Fruit fly (Drosophila melanogaster): Measurements from ENCODE around the gene CG12523.

The CG12523 gene

DNA sequence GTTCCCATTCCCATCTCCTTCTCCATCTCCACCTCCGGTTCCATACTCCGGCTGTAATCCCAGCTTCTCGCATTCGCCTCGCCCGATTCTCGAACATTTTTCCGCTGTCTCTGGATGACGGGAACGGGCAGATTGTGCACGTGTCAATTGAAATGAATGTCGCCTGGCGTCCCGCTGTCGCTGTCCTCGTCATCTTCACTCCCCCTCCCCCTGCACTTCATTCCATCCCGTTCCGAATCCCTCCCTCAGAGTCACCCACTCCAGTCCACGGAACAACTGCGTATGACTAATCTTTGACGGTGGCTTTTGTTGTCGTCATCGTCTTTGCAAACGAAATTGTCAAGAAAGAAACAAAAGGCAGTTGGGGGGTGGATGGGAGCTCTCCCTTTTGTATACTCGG, 40.9 kb downstream of the CG12523 start:
- TF ChIP-seq CG13204 (GFP tag; optimal IDR thresholded peaks at IDR 0.05): peak; percentile 29
- TF ChIP-seq CG32121 (GFP tag; IDR thresholded peaks at IDR 0.05): no peak

- TF ChIP-seq fd96Ca (GFP tag; IDR thresholded peaks at IDR 0.05): no peak
- no peak for TF ChIP-seq CG9948 (tag; optimal IDR thresholded peaks at IDR 0.05)
- TF ChIP-seq EcR (GFP tag; optimal IDR thresholded peaks at IDR 0.05): no peak
- no peak for TF ChIP-seq CG14655 (GFP tag; optimal IDR thresholded peaks at IDR 0.05)
- no peak for TF ChIP-seq Pif1B (GFP tag; optimal IDR thresholded peaks at IDR 0.05)
- TF ChIP-seq CG4496 (GFP tag; IDR thresholded peaks at IDR 0.05): no peak
- TF ChIP-seq Pif1A (GFP tag; optimal IDR thresholded peaks at IDR 0.05): no peak
- TF ChIP-seq gl (tag; optimal IDR thresholded peaks at IDR 0.05): no peak
- TF ChIP-seq CG17806 (tag; optimal IDR thresholded peaks at IDR 0.05): no peak
- no peak for TF ChIP-seq CG34367 (tag; optimal IDR thresholded peaks at IDR 0.05)
- TF ChIP-seq rn (GFP tag; IDR thresholded peaks at IDR 0.05): no peak
Observed at dm6 chr3L:10842830-10843229, 41.8 kb downstream of the CG12523 start.

DNA sequence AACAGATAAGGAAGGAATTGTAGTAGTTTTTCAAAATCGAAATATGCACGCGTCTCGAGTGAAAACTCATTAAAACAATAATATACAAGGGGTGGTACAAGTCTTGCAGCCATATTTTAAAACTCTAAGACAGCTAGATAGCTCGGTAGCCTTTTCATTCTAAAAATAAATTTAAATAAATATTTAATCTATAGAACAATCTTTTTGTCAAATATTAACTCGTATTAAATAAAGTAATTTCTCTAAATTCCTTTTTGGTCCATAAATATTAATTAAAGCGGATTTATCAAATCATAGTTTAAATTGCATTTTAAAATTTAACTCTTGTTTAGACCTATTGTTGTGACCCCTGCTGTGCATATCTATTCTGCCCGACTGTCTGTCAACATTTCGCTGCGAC, 42.3 kb downstream of the CG12523 start:
- TF ChIP-seq D1 (tag; optimal IDR thresholded peaks at IDR 0.05) (no peak), rn (GFP tag; IDR thresholded peaks at IDR 0.05) (no peak), fd96Ca (GFP tag; IDR thresholded peaks at IDR 0.05) (no peak), gl (tag; optimal IDR thresholded peaks at IDR 0.05) (no peak), CG32121 (GFP tag; IDR thresholded peaks at IDR 0.05) (no peak), CG9948 (tag; optimal IDR thresholded peaks at IDR 0.05) (peak; percentile 45), Pif1B (GFP tag; optimal IDR thresholded peaks at IDR 0.05) (no peak), CG34367 (tag; optimal IDR thresholded peaks at IDR 0.05) (peak; percentile 25), CG15710 (tag; optimal IDR thresholded peaks at IDR 0.05) (peak; percentile 41), CG8301 (tag; optimal IDR thresholded peaks at IDR 0.05) (peak; percentile 13), CG14655 (GFP tag; optimal IDR thresholded peaks at IDR 0.05) (peak; percentile 53), CG12605 (GFP tag; IDR thresholded peaks at IDR 0.05) (no peak), CG17806 (tag; optimal IDR thresholded peaks at IDR 0.05) (peak; percentile 39), CG13204 (GFP tag; optimal IDR thresholded peaks at IDR 0.05) (no peak), Pif1A (GFP tag; optimal IDR thresholded peaks at IDR 0.05) (no peak), CG8159 (tag; optimal IDR thresholded peaks at IDR 0.05) (peak; percentile 75), EcR (GFP tag; optimal IDR thresholded peaks at IDR 0.05) (no peak), Snoo (tag; optimal IDR thresholded peaks at IDR 0.05) (peak; percentile 12), Ets98B (GFP tag; IDR thresholded peaks at IDR 0.05) (no peak), CG10348 (GFP tag; IDR thresholded peaks at IDR 0.05) (no peak), CG4496 (GFP tag; IDR thresholded peaks at IDR 0.05) (no peak)

DNA sequence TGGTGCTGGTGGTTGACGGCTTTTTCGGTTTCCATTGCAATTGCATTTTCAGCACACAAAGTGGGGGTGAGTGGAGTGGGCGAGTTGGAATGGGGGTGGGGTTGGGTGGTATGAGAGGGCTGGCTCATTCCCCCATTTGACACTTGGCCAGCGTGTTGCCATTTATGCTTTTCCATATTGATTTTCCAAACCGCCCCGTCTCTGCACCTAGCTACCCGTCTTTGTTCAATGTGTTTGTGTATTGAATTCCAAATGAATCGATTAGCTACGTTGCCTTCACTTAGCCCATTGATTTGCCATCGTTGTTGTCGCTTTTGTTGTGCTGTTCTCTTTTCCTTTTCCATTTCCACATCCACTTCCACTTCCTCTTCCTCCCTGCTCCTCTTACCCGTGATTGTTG, 42.7 kb downstream of the CG12523 start:
- TF ChIP-seq CG4496 (GFP tag; IDR thresholded peaks at IDR 0.05): 0 out of 3 replicates have a peak, but pooled peaks have one; percentile 26
- TF ChIP-seq Pif1B (GFP tag; optimal IDR thresholded peaks at IDR 0.05): no peak

DNA sequence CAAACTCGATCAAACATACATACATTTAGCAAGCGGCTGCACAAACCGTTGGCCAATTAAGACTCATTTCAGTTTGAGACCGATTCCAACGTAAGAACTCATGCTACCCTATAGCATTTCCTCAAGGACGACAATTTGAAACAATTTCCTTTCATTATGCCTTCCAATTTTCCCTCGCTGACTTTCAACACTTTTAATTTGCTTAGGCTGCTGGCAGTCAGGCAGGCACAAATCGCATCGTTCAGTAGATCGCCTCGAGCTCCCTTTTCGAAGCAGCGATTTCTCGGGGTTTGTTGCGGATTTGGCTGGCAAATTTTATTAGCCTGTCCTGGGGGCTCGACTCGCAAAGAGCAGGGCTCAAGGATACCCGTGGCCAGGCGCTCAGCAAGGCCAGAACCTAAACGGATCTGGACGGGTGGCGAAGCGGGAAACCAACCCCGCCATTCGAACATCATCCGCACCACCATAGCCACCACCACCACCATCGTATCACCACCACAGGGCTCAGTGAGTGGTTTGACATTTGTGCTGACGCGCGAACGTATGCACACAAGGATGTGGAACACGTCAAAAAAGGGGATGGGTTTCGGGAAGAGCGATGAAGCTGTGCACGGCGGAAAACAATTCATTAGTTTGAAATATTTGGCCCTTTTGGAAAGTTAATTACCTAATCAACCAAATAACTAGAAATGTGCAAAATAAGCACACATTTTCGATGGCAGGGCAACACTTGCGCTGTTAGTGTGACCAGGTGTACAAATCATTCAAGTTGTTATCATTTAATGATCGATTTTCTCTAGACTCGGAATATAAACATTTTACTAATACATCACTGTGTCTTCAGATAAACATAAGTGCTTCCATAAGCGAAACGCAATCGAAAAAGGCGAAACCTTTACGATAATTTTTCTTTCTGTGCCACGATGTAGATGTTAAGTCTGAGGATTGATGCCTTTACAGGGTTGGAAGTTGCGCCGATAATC, 43.8 kb downstream of the CG12523 start:
- TF ChIP-seq CG15710 (tag; optimal IDR thresholded peaks at IDR 0.05) (peak; percentile 2), CG8301 (tag; optimal IDR thresholded peaks at IDR 0.05) (no peak), CG8159 (tag; optimal IDR thresholded peaks at IDR 0.05) (peak; percentile 49)

DNA sequence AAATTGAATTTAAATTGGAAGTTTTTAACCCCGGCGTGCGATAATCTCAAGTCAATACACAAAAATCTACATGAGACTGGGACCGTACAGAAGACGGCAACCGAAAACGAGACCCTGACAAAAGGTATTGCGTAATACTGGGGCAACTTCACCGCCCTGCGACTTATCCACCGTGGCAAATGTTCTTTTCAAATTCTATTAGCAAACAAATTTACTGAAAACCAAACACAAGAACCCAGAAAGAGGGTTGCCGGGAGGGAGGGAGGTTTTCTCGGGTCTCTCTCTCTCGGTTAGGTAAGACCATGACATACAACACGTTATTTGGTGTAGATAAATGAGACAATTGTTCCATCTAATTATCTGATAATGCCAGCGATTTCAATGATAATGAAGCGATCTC, 44.8 kb downstream of the CG12523 start:
- no peak for TF ChIP-seq CG13204 (GFP tag; optimal IDR thresholded peaks at IDR 0.05)
- TF ChIP-seq CG9948 (tag; optimal IDR thresholded peaks at IDR 0.05): no peak
- TF ChIP-seq CG10348 (GFP tag; IDR thresholded peaks at IDR 0.05): no peak
- TF ChIP-seq gl (tag; optimal IDR thresholded peaks at IDR 0.05): no peak
- no peak for TF ChIP-seq CG34367 (tag; optimal IDR thresholded peaks at IDR 0.05)
- TF ChIP-seq CG17806 (tag; optimal IDR thresholded peaks at IDR 0.05): no peak
- TF ChIP-seq D1 (tag; optimal IDR thresholded peaks at IDR 0.05): no peak
- no peak for TF ChIP-seq CG32121 (GFP tag; IDR thresholded peaks at IDR 0.05)
- TF ChIP-seq Pif1B (GFP tag; optimal IDR thresholded peaks at IDR 0.05): no peak
- TF ChIP-seq CG8159 (tag; optimal IDR thresholded peaks at IDR 0.05): no peak
- TF ChIP-seq fd96Ca (GFP tag; IDR thresholded peaks at IDR 0.05): no peak

DNA sequence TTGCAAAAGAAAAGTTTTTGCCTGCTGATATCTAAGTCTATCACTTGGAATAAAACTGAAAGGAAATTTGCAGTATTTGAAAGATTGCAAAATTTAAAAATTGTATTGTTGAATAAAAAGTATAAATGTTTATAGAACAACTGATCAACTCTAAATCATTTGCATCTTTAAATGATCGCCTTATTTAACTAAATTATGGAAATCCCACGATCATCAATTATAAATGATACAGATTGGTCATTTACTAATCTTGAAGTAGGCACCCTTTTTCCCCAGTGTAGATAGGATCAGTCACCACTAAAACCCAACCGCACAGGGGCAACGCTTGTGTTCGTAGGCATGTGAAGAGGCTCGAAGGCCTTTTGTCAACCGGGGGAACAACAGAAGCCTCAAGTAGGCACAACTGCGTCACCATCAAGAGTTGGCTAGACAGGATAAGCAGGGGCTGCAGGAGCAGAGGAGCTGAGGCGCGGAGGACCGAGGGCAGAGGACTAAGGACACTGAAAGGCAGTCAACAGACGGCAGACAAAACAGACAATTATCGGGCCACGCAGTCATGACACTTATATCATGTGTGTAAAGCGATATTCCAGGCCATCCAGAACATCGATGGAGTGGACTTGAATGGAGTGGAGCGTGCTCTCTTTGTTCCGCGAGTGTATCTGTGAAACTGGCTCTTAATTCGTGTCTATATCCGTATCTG, 47.0 kb downstream of the CG12523 start:
- TF ChIP-seq Pif1B (GFP tag; optimal IDR thresholded peaks at IDR 0.05) (peak; percentile 17), CG8301 (tag; optimal IDR thresholded peaks at IDR 0.05) (peak; percentile 4), CG8159 (tag; optimal IDR thresholded peaks at IDR 0.05) (peak; percentile 68), fd96Ca (GFP tag; IDR thresholded peaks at IDR 0.05) (no peak), CG4496 (GFP tag; IDR thresholded peaks at IDR 0.05) (0 out of 3 replicates have a peak, but pooled peaks have one; percentile 11), CG10348 (GFP tag; IDR thresholded peaks at IDR 0.05) (no peak), gl (tag; optimal IDR thresholded peaks at IDR 0.05) (no peak), CG14655 (GFP tag; optimal IDR thresholded peaks at IDR 0.05) (peak; percentile 49), rn (GFP tag; IDR thresholded peaks at IDR 0.05) (no peak), Snoo (tag; optimal IDR thresholded peaks at IDR 0.05) (no peak), CG12605 (GFP tag; IDR thresholded peaks at IDR 0.05) (no peak), Pif1A (GFP tag; optimal IDR thresholded peaks at IDR 0.05) (peak; percentile 38), Ets98B (GFP tag; IDR thresholded peaks at IDR 0.05) (no peak), CG15710 (tag; optimal IDR thresholded peaks at IDR 0.05) (peak; percentile 68), CG34367 (tag; optimal IDR thresholded peaks at IDR 0.05) (peak; percentile 40), EcR (GFP tag; optimal IDR thresholded peaks at IDR 0.05) (peak; percentile 52), CG17806 (tag; optimal IDR thresholded peaks at IDR 0.05) (peak; percentile 59), CG13204 (GFP tag; optimal IDR thresholded peaks at IDR 0.05) (no peak), CG9948 (tag; optimal IDR thresholded peaks at IDR 0.05) (peak; percentile 51), D1 (tag; optimal IDR thresholded peaks at IDR 0.05) (peak; percentile 40), CG32121 (GFP tag; IDR thresholded peaks at IDR 0.05) (no peak)

Data from whole organism, pupa.